Worm (Caenorhabditis elegans) whole organism, late embryonic: ENCODE results near the gene K02F3.9.

ENCODE experiments used
- C08G9.2 ChIP-seq: sonication (generic microtip); optimal IDR thresholded peaks from 2 replicates; lab custom pipeline; 2016; ENCODE audit warnings: mild to moderate bottlenecking, missing genetic modification characterization, moderate library complexity, missing compliant biosample characterization
- C38D4.7 ChIP-seq: fragments of 200-800 bp; sonication (Bioruptor generic); optimal IDR thresholded peaks from 2 replicates; lab custom pipeline; 2018; ENCODE audit warnings: mild to moderate bottlenecking, missing genetic modification characterization, moderate library complexity, missing compliant biosample characterization
- K02D7.2 ChIP-seq: sonication (generic microtip); optimal IDR thresholded peaks from 2 replicates; lab custom pipeline; 2017; ENCODE audit warnings: mild to moderate bottlenecking, missing genetic modification characterization, missing compliant biosample characterization
- K09A11.1 ChIP-seq: sonication (generic microtip); optimal IDR thresholded peaks from 2 replicates; lab custom pipeline; 2017; ENCODE audit warnings: antibody characterized with exemption, mild to moderate bottlenecking, missing genetic modification characterization, missing compliant biosample characterization; ENCODE audit not compliant: insufficient read depth
- T23F11.4 ChIP-seq: fragments of 200-800 bp; sonication (Bioruptor generic); optimal IDR thresholded peaks from 2 replicates; lab custom pipeline; 2018; ENCODE audit warnings: mild to moderate bottlenecking, missing genetic modification characterization, missing compliant biosample characterization
- ahr-1 ChIP-seq: sonication (generic microtip); optimal IDR thresholded peaks from 2 replicates; lab custom pipeline; 2016; ENCODE audit warnings: missing genetic modification characterization, missing compliant biosample characterization
- ceh-19 ChIP-seq: fragments of 200-800 bp; sonication (Bioruptor generic); optimal IDR thresholded peaks from 2 replicates; lab custom pipeline; 2018; ENCODE audit warnings: mild to moderate bottlenecking, missing genetic modification characterization, missing compliant biosample characterization
- ceh-2 ChIP-seq: sonication (generic microtip); optimal IDR thresholded peaks from 2 replicates; lab custom pipeline; 2016; ENCODE audit warnings: missing genotype, missing genetic modification characterization, missing compliant biosample characterization
- ceh-24 ChIP-seq: sonication (generic microtip); optimal IDR thresholded peaks from 2 replicates; lab custom pipeline; 2016; ENCODE audit warnings: mild to moderate bottlenecking, missing genetic modification characterization, missing compliant biosample characterization
- ceh-30 ChIP-seq: fragments of 150-350 bp; optimal IDR thresholded peaks from 2 replicates; lab custom pipeline; 2014; ENCODE audit warnings: missing biosample characterization, missing genetic modification characterization
- ceh-31 ChIP-seq: sonication (generic microtip); optimal IDR thresholded peaks from 2 replicates; lab custom pipeline; 2016; ENCODE audit warnings: missing genetic modification characterization, missing compliant biosample characterization
- ceh-34 ChIP-seq: sonication (generic microtip); optimal IDR thresholded peaks from 2 replicates; lab custom pipeline; 2016; ENCODE audit warnings: mild to moderate bottlenecking, missing genetic modification characterization, missing compliant biosample characterization
- ceh-6 ChIP-seq: fragments of 200-800 bp; sonication (Bioruptor generic); optimal IDR thresholded peaks from 2 replicates; lab custom pipeline; 2018; ENCODE audit warnings: mild to moderate bottlenecking, missing genetic modification characterization, missing compliant biosample characterization
- ceh-9 ChIP-seq: sonication (generic microtip); optimal IDR thresholded peaks from 2 replicates; lab custom pipeline; 2016; ENCODE audit warnings: mild to moderate bottlenecking, missing genetic modification characterization, inconsistent platforms, missing compliant biosample characterization
- dmd-4 ChIP-seq: sonication (generic microtip); optimal IDR thresholded peaks from 2 replicates; lab custom pipeline; 2016; ENCODE audit warnings: borderline replicate concordance, missing genetic modification characterization, missing compliant biosample characterization
- elt-4 ChIP-seq: sonication (generic microtip); optimal IDR thresholded peaks from 2 replicates; lab custom pipeline; 2016; ENCODE audit warnings: missing genetic modification characterization, missing compliant biosample characterization
- ets-4 ChIP-seq: sonication (generic microtip); optimal IDR thresholded peaks from 2 replicates; lab custom pipeline; 2016; ENCODE audit warnings: missing genetic modification characterization, missing compliant biosample characterization
- fax-1 ChIP-seq: sonication (generic microtip); optimal IDR thresholded peaks from 2 replicates; lab custom pipeline; 2016; ENCODE audit warnings: missing genotype, missing genetic modification characterization, missing compliant biosample characterization
- gmeb-2 ChIP-seq: sonication (generic microtip); optimal IDR thresholded peaks from 2 replicates; lab custom pipeline; 2016; ENCODE audit warnings: missing genetic modification characterization, inconsistent platforms, missing compliant biosample characterization
- hlh-13 ChIP-seq: fragments of 200-800 bp; sonication (Bioruptor generic); optimal IDR thresholded peaks from 2 replicates; lab custom pipeline; 2018; ENCODE audit warnings: mild to moderate bottlenecking, missing genetic modification characterization, missing compliant biosample characterization
- hlh-15 ChIP-seq: sonication (generic microtip); optimal IDR thresholded peaks from 2 replicates; lab custom pipeline; 2016; ENCODE audit warnings: missing genetic modification characterization, missing compliant biosample characterization
- hlh-6 ChIP-seq: sonication (generic microtip); optimal IDR thresholded peaks from 2 replicates; lab custom pipeline; 2016; ENCODE audit warnings: missing genotype, missing genetic modification characterization, missing compliant biosample characterization
- lin-11 ChIP-seq: fragments of 200-800 bp; sonication (Bioruptor generic); optimal IDR thresholded peaks from 2 replicates; lab custom pipeline; 2018; ENCODE audit warnings: mild to moderate bottlenecking, missing genetic modification characterization, missing compliant biosample characterization
- madf-2 ChIP-seq: sonication (generic microtip); optimal IDR thresholded peaks from 2 replicates; lab custom pipeline; 2017; ENCODE audit warnings: missing genetic modification characterization, missing compliant biosample characterization
- mec-3 ChIP-seq: sonication (generic microtip); optimal IDR thresholded peaks from 2 replicates; lab custom pipeline; 2016; ENCODE audit warnings: borderline replicate concordance, missing genetic modification characterization, missing compliant biosample characterization
- nhr-11 ChIP-seq: fragments of 150-350 bp; optimal IDR thresholded peaks from 2 replicates; lab custom pipeline; 2014; ENCODE audit warnings: missing biosample characterization, missing genetic modification characterization
- nhr-232 ChIP-seq: sonication (generic microtip); optimal IDR thresholded peaks from 2 replicates; lab custom pipeline; 2016; ENCODE audit warnings: missing genetic modification characterization, missing compliant biosample characterization
- npax-4 ChIP-seq: sonication (generic microtip); optimal IDR thresholded peaks from 2 replicates; lab custom pipeline; 2016; ENCODE audit warnings: missing genetic modification characterization, missing compliant biosample characterization
- odd-2 ChIP-seq: sonication (generic microtip); optimal IDR thresholded peaks from 2 replicates; lab custom pipeline; 2017; ENCODE audit warnings: antibody characterized with exemption, mild to moderate bottlenecking, missing genetic modification characterization, missing compliant biosample characterization
- pag-3 ChIP-seq: sonication (generic microtip); optimal IDR thresholded peaks from 2 replicates; lab custom pipeline; 2016; ENCODE audit warnings: missing compliant biosample characterization, missing genetic modification characterization, borderline replicate concordance
- pat-9 ChIP-seq: fragments of 200-800 bp; sonication (Bioruptor generic); optimal IDR thresholded peaks from 2 replicates; lab custom pipeline; 2018; ENCODE audit warnings: mild to moderate bottlenecking, missing genetic modification characterization, moderate library complexity, missing compliant biosample characterization
- pax-1 ChIP-seq: fragments of 150-350 bp; optimal IDR thresholded peaks from 2 replicates; lab custom pipeline; 2014; ENCODE audit warnings: missing biosample characterization, missing genetic modification characterization
- pha-2 ChIP-seq: sonication (generic microtip); optimal IDR thresholded peaks from 2 replicates; lab custom pipeline; 2017; ENCODE audit warnings: mild to moderate bottlenecking, missing genetic modification characterization, missing compliant biosample characterization
- pros-1 ChIP-seq: fragments of 150-350 bp; optimal IDR thresholded peaks from 2 replicates; lab custom pipeline; 2014; ENCODE audit warnings: missing biosample characterization, missing genetic modification reagents, missing genetic modification characterization
- ref-2 ChIP-seq: sonication (generic microtip); optimal IDR thresholded peaks from 2 replicates; lab custom pipeline; 2016; ENCODE audit warnings: missing genetic modification characterization, missing compliant biosample characterization
- rnt-1 ChIP-seq: sonication (generic microtip); optimal IDR thresholded peaks from 2 replicates; lab custom pipeline; 2016; ENCODE audit warnings: missing genetic modification characterization, missing compliant biosample characterization
- sdc-2 ChIP-seq: sonication (generic microtip); optimal IDR thresholded peaks from 2 replicates; lab custom pipeline; 2016; ENCODE audit warnings: missing genotype, missing genetic modification characterization, missing compliant biosample characterization
- sox-4 ChIP-seq: sonication (generic microtip); optimal IDR thresholded peaks from 2 replicates; lab custom pipeline; 2017; ENCODE audit warnings: mild to moderate bottlenecking, missing genetic modification characterization, inconsistent platforms, missing compliant biosample characterization
- tbx-2 ChIP-seq: sonication (generic microtip); optimal IDR thresholded peaks from 2 replicates; lab custom pipeline; 2016; ENCODE audit warnings: missing genetic modification characterization, missing compliant biosample characterization
- tbx-7 ChIP-seq: sonication (generic microtip); optimal IDR thresholded peaks from 2 replicates; lab custom pipeline; 2016; ENCODE audit warnings: missing genotype, missing genetic modification characterization, missing compliant biosample characterization
- unc-86 ChIP-seq: sonication (generic microtip); optimal IDR thresholded peaks from 2 replicates; lab custom pipeline; 2016; ENCODE audit warnings: missing genetic modification characterization, missing compliant biosample characterization

Gene K02F3.9

DNA sequence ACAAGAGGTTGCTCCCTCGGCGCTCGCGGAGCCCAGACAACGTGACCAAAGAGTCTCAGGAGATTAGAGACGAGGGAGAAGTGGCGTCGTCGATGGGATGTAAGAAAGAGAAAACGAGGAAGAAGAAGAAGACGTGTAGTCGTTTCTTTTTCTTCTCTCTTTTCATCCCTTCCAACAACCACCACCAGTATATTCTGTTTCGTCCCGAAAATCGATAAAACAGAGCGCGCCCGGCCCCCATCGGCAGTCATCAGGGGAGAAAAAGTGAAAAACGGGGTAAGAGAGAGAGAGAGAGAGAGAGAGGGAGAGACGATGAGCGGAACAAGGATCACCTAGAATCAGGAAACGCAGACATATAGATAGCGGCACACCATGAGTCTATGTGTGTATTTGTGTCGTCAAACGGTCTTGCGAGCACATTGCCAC, 46.7 kb upstream of the K02F3.9 start (continued):
- TF ChIP-seq gmeb-2 (tag; lab: Kevin White, UChicago) (no peak), mec-3 (tag; lab: Kevin White, UChicago) (no peak), madf-2 (tag; lab: Kevin White, UChicago) (peak; percentile 13), sox-4 (tag; lab: Kevin White, UChicago) (no peak), C38D4.7 (GFP tag; lab: Kevin White, UChicago) (no peak), pha-2 (no peak), hlh-13 (GFP tag; lab: Kevin White, UChicago) (no peak), pax-1 (tag; lab: Kevin White, UChicago) (no peak), nhr-232 (no peak), ahr-1 (tag; lab: Kevin White, UChicago) (no peak), ceh-6 (no peak), pag-3 (tag; lab: Kevin White, UChicago) (no peak), C08G9.2 (no peak), ceh-2 (tag; lab: Kevin White, UChicago) (no peak), K09A11.1 (tag; lab: Kevin White, UChicago) (peak; percentile 46), ceh-19 (peak; percentile 68), K02D7.2 (no peak), ceh-31 (tag; lab: Kevin White, UChicago) (peak; percentile 83), tbx-7 (tag; lab: Kevin White, UChicago) (no peak), pat-9 (no peak), hlh-15 (tag; lab: Kevin White, UChicago) (no peak), dmd-4 (tag; lab: Kevin White, UChicago) (no peak), hlh-6 (tag; lab: Kevin White, UChicago) (no peak), unc-86 (tag; lab: Kevin White, UChicago) (peak; percentile 13), pros-1 (tag; lab: Kevin White, UChicago) (peak; percentile 67), ets-4 (tag; lab: Kevin White, UChicago) (no peak), sdc-2 (no peak), ref-2 (tag; lab: Kevin White, UChicago) (peak; percentile 35), npax-4 (tag; lab: Kevin White, UChicago) (no peak), ceh-30 (peak; percentile 22)

DNA sequence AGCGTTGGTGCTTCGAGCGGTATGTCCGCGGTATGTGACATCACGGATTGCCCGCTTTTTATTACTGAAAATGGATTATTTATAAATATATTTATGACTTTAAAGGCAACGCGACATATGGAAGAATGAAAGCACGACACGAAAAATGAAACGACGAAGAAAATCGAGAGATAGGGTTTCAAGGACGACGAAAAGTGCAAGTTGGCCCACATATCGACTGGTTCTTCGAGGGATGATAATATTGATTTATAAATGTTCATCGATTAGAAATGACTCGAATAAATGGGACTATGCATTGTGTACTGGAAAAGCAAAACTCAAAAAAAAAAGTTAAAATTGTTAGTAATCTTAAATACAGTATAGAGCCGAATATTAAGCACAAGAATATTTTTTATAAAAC, 45.6 kb upstream of the K02F3.9 start, which contains the start of gene zer-1:
TSS of gene zer-1 (minus strand) at position 68 of the 400 bp plus-strand sequence.
- TF ChIP-seq fax-1 (tag; lab: Kevin White, UChicago) (no peak), rnt-1 (tag; lab: Kevin White, UChicago) (no peak), ets-4 (tag; lab: Kevin White, UChicago) (no peak), ceh-24 (tag; lab: Kevin White, UChicago) (no peak)

DNA sequence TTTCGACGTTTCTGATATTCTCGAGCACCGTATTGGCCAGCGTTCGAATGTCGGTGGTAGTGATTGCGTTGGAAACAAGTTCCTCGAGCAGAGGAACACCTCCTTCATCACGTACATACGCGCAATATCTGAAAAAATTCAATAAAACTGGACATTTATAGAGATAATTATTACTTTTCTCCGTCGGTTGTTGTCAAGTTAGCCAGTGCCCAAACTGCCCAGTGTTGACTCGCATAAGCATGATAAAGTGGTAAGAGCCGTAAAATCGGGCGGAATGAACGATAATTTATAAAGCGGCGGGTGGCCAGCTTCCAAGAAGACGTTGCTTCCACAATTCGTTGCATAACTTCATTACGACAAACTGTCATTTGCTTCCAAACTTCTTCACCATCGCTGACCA, 42.4 kb upstream of the K02F3.9 start:
- no peak for TF ChIP-seq ceh-19
- TF ChIP-seq pag-3 (tag; lab: Kevin White, UChicago), result no peak
- no peak for TF ChIP-seq tbx-2
- TF ChIP-seq lin-11 (tag; lab: Kevin White, UChicago), result no peak
- no peak for TF ChIP-seq ets-4 (tag; lab: Kevin White, UChicago)
- TF ChIP-seq ceh-9 (tag; lab: Kevin White, UChicago), result no peak
- no peak for TF ChIP-seq C08G9.2
- TF ChIP-seq nhr-11 (tag; lab: Kevin White, UChicago), result no peak
- TF ChIP-seq ahr-1 (tag; lab: Kevin White, UChicago), result no peak
- TF ChIP-seq T23F11.4 (GFP tag; lab: Kevin White, UChicago), result no peak
- TF ChIP-seq rnt-1 (tag; lab: Kevin White, UChicago), result no peak
- no peak for TF ChIP-seq gmeb-2 (tag; lab: Kevin White, UChicago)
- no peak for TF ChIP-seq elt-4 (tag; lab: Kevin White, UChicago)
- TF ChIP-seq ceh-34 (tag; lab: Kevin White, UChicago), result no peak
- TF ChIP-seq ceh-6, result no peak
- TF ChIP-seq odd-2 (tag; lab: Kevin White, UChicago), result no peak
- no peak for TF ChIP-seq npax-4 (tag; lab: Kevin White, UChicago)
- TF ChIP-seq unc-86 (tag; lab: Kevin White, UChicago), result no peak
